Worm (Caenorhabditis elegans) whole organism, L2 larva: ENCODE measurements around the gene nspe-6.

Experiments
- mdl-1 ChIP-seq, 2 experiments: fragments of 150-350 bp in 1 of 2; sonication (generic microtip) in 1 of 2; optimal IDR thresholded peaks; 2 replicates each; lab custom pipeline; 2017; ENCODE audit warnings: missing biosample characterization in 2 of 2, missing genetic modification characterization in 2 of 2
- nhr-25 ChIP-seq: fragments of 150-350 bp; sonication (generic microtip); optimal IDR thresholded peaks from 3 replicates; lab custom pipeline; 2014; ENCODE audit warnings: missing biosample characterization, missing genetic modification characterization

DNA sequence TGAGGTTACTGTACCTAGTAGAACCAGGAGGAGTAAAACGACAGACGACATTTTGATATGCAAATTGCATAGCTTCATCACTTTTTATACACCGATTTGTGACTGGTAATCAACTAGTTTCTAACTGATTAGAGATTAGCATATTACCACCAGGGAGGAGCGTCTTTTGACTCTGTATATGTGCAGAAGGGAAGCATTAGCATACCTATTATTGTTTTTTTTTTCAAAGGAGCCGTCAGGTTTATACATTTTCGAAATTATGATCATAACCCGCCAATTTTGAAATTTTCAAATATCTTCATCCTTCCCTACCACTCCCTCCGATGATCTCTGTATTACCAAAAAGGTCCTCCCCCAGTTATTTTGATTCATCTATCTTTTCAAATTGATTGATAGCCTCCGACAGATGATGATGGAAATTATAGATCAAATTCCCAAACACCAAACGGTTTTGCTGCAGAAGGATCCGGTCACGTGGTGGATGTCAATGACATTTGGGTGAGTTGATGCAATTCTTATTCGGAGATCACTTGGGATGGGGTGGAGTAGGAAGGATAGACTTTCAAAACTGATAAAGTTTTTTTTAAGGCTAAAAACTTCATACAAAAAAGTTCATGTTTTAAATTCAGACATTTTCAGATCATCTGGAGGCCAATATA is 6.1 kb upstream of the nspe-6 start, which contains the start of gene nspe-8:
- peak; percentile 68 for TF ChIP-seq nhr-25 (tag; lab: Kevin White, UChicago)
- TF ChIP-seq mdl-1 (tag; optimal IDR thresholded peaks at IDR 0.05; lab: Kevin White, UChicago) = peak; percentile 30 to 41
